Worm (Caenorhabditis elegans) whole organism, young adult: ENCODE measurements around the gene E02H1.5.

Source experiments
- B0019.2 ChIP-seq: fragments of 200-800 bp; sonication (Bioruptor generic); conservative IDR thresholded peaks from 2 replicates; pipeline ENCODE4 v1.3.6; 2022; ENCODE audit warnings: missing genetic modification reagents, missing genetic modification characterization, missing compliant biosample characterization
- B0261.1 ChIP-seq: sonication (generic microtip); optimal IDR thresholded peaks from 2 replicates; lab custom pipeline; 2016; ENCODE audit warnings: mild to moderate bottlenecking, missing genetic modification characterization, moderate library complexity, missing compliant biosample characterization
- C17E4.6 ChIP-seq: fragments of 200-800 bp; sonication (Bioruptor generic); IDR thresholded peaks from 2 replicates; pipeline ENCODE4 v1.3.6; 2022; ENCODE audit warnings: missing genetic modification reagents, missing genetic modification characterization, missing compliant biosample characterization
- F10E7.11 ChIP-seq: sonication (generic microtip); optimal IDR thresholded peaks from 2 replicates; lab custom pipeline; 2017; ENCODE audit warnings: mild to moderate bottlenecking, missing genetic modification characterization, moderate library complexity, missing compliant biosample characterization
- F37B4.10 ChIP-seq: fragments of 200-800 bp; sonication (Bioruptor generic); IDR thresholded peaks from 2 replicates; pipeline ENCODE4 v1.3.6; 2022; ENCODE audit warnings: missing genetic modification characterization, missing compliant biosample characterization
- K11D2.4 ChIP-seq: fragments of 200-800 bp; sonication (Bioruptor generic); IDR thresholded peaks from 2 replicates; pipeline ENCODE4 v1.3.6; 2022; ENCODE audit warnings: missing genetic modification reagents, missing genetic modification characterization, missing compliant biosample characterization
- Y67H2A.10 ChIP-seq: fragments of 200-800 bp; sonication (Bioruptor generic); conservative IDR thresholded peaks from 2 replicates; pipeline ENCODE4 v1.3.6; 2022; ENCODE audit warnings: missing genetic modification reagents, missing genetic modification characterization, missing compliant biosample characterization
- ZK185.1 ChIP-seq: sonication (generic microtip); optimal IDR thresholded peaks from 2 replicates; lab custom pipeline; 2016; ENCODE audit warnings: mild to moderate bottlenecking, missing genetic modification characterization, missing compliant biosample characterization; ENCODE audit not compliant: poor library complexity, severe bottlenecking
- ama-1 ChIP-seq, 3 experiments: fragments of 150-350 bp in 1 of 3; sonication (generic microtip) in 2 of 3; optimal IDR thresholded peaks; 2 replicates each; lab custom pipeline; 2014 to 2018; ENCODE audit warnings: missing biosample characterization in 2 of 3, missing genetic modification characterization in 2 of 3, missing genetic modification reagents in 2 of 3
- attf-5 ChIP-seq: fragments of 200-800 bp; sonication (Bioruptor generic); optimal IDR thresholded peaks from 2 replicates; lab custom pipeline; 2018; ENCODE audit warnings: mild to moderate bottlenecking, missing genetic modification characterization, missing compliant biosample characterization
- attf-6 ChIP-seq: fragments of 200-800 bp; sonication (Bioruptor generic); IDR thresholded peaks from 2 replicates; pipeline ENCODE4 v1.3.6; 2022; ENCODE audit warnings: missing genetic modification reagents, missing genetic modification characterization, missing compliant biosample characterization
- bed-2 ChIP-seq: fragments of 200-800 bp; sonication (Bioruptor generic); IDR thresholded peaks from 2 replicates; pipeline ENCODE4 v1.3.6; 2022; ENCODE audit warnings: missing genetic modification reagents, missing genetic modification characterization, missing compliant biosample characterization
- cebp-1 ChIP-seq, 2 experiments: fragments of 200-800 bp in 1 of 2; sonication (Bioruptor generic) in 1 of 2; sonication (generic microtip) in 1 of 2; IDR thresholded peaks in 1 of 2; optimal IDR thresholded peaks in 1 of 2; 2 replicates each; pipeline versions ENCODE4 v1.3.6 to Lab custom; 2017 to 2022; ENCODE audit warnings: missing compliant biosample characterization in 2 of 2, missing genetic modification characterization in 2 of 2, mild to moderate bottlenecking in 1 of 2, missing genetic modification reagents in 1 of 2, moderate library complexity in 1 of 2
- ceh-40 ChIP-seq: fragments of 200-800 bp; sonication (Bioruptor generic); IDR thresholded peaks from 2 replicates; pipeline ENCODE4 v1.3.6; 2022; ENCODE audit warnings: missing genetic modification characterization, missing compliant biosample characterization
- ceh-58 ChIP-seq: fragments of 200-800 bp; sonication (Bioruptor generic); IDR thresholded peaks from 2 replicates; pipeline ENCODE4 v1.3.6; 2022; ENCODE audit warnings: missing genetic modification characterization, missing compliant biosample characterization
- ceh-79 ChIP-seq: sonication (generic microtip); optimal IDR thresholded peaks from 2 replicates; lab custom pipeline; 2017; ENCODE audit warnings: mild to moderate bottlenecking, missing genetic modification characterization, missing compliant biosample characterization
- ceh-91 ChIP-seq: fragments of 200-800 bp; sonication (Bioruptor generic); IDR thresholded peaks from 2 replicates; pipeline ENCODE4 v1.3.6; 2022; ENCODE audit warnings: missing genetic modification reagents, missing genetic modification characterization, missing compliant biosample characterization
- efl-1 ChIP-seq: fragments of 150-350 bp; optimal IDR thresholded peaks from 2 replicates; lab custom pipeline; 2014; ENCODE audit warnings: missing biosample characterization, missing genetic modification reagents, missing genetic modification characterization
- ekl-4 ChIP-seq: fragments of 200-800 bp; sonication (Bioruptor generic); IDR thresholded peaks from 2 replicates; pipeline ENCODE4 v1.3.6; 2022; ENCODE audit warnings: missing genetic modification reagents, missing genetic modification characterization, missing compliant biosample characterization
- ets-4 ChIP-seq: fragments of 200-800 bp; sonication (Bioruptor generic); optimal IDR thresholded peaks from 2 replicates; lab custom pipeline; 2018; ENCODE audit warnings: mild to moderate bottlenecking, missing genetic modification characterization, missing compliant biosample characterization
- hmg-20 ChIP-seq: fragments of 200-800 bp; sonication (Bioruptor generic); IDR thresholded peaks from 2 replicates; pipeline ENCODE4 v1.3.6; 2022; ENCODE audit warnings: missing genetic modification reagents, missing genetic modification characterization, missing compliant biosample characterization
- hrde-1 ChIP-seq: sonication (generic microtip); optimal IDR thresholded peaks from 2 replicates; lab custom pipeline; 2016; ENCODE audit warnings: missing genetic modification characterization, mild to moderate bottlenecking, missing compliant biosample characterization, moderate library complexity, missing genotype, missing genetic modification reagents, borderline replicate concordance
- hsf-1 ChIP-seq: fragments of 200-800 bp; sonication (Bioruptor generic); IDR thresholded peaks from 2 replicates; pipeline ENCODE4 v1.3.6; 2022; ENCODE audit warnings: missing genetic modification reagents, missing genetic modification characterization, missing compliant biosample characterization
- let-607 ChIP-seq, 2 experiments: fragments of 200-800 bp in 1 of 2; sonication (Bioruptor generic) in 1 of 2; sonication (generic microtip) in 1 of 2; optimal IDR thresholded peaks; 2 replicates each; lab custom pipeline; 2016 to 2018; ENCODE audit warnings: mild to moderate bottlenecking in 2 of 2, missing compliant biosample characterization in 2 of 2, missing genetic modification characterization in 2 of 2, moderate library complexity in 2 of 2, missing genotype in 1 of 2
- lin-26 ChIP-seq: fragments of 200-800 bp; sonication (Bioruptor generic); IDR thresholded peaks from 2 replicates; pipeline ENCODE4 v1.3.6; 2022; ENCODE audit warnings: missing genetic modification reagents, missing genetic modification characterization, missing compliant biosample characterization
- lin-40 ChIP-seq: sonication (generic microtip); optimal IDR thresholded peaks from 2 replicates; lab custom pipeline; 2016; ENCODE audit warnings: missing genetic modification characterization, mild to moderate bottlenecking, missing compliant biosample characterization, missing genotype, missing genetic modification reagents
- lir-1 ChIP-seq: fragments of 200-800 bp; sonication (Bioruptor generic); conservative IDR thresholded peaks from 2 replicates; pipeline ENCODE4 v1.3.6; 2022; ENCODE audit warnings: missing genetic modification reagents, missing genetic modification characterization, missing compliant biosample characterization
- lsl-1 ChIP-seq: fragments of 200-800 bp; sonication (Bioruptor generic); optimal IDR thresholded peaks from 2 replicates; lab custom pipeline; 2018; ENCODE audit warnings: mild to moderate bottlenecking, missing genetic modification characterization, moderate library complexity, missing compliant biosample characterization
- lsy-27 ChIP-seq: sonication (generic microtip); optimal IDR thresholded peaks from 2 replicates; lab custom pipeline; 2017; ENCODE audit warnings: missing genetic modification characterization, mild to moderate bottlenecking, missing compliant biosample characterization, antibody characterized with exemption, missing genotype, borderline replicate concordance; ENCODE audit not compliant: insufficient read depth
- madf-10 ChIP-seq: sonication (generic microtip); optimal IDR thresholded peaks from 2 replicates; lab custom pipeline; 2016; ENCODE audit warnings: mild to moderate bottlenecking, missing genetic modification characterization, missing compliant biosample characterization
- madf-3 ChIP-seq: fragments of 200-800 bp; sonication (Bioruptor generic); IDR thresholded peaks from 2 replicates; pipeline ENCODE4 v1.3.6; 2022; ENCODE audit warnings: missing genetic modification reagents, missing genetic modification characterization, missing compliant biosample characterization
- madf-8 ChIP-seq: fragments of 200-800 bp; sonication (Bioruptor generic); conservative IDR thresholded peaks from 2 replicates; pipeline ENCODE4 v1.3.6; 2022; ENCODE audit warnings: missing genetic modification reagents, missing genetic modification characterization, missing compliant biosample characterization
- nhr-90 ChIP-seq: sonication (generic microtip); optimal IDR thresholded peaks from 2 replicates; lab custom pipeline; 2016; ENCODE audit warnings: missing genotype, mild to moderate bottlenecking, missing genetic modification characterization, missing compliant biosample characterization
- rec-8 ChIP-seq, 2 experiments: sonication (generic microtip); optimal IDR thresholded peaks; 2 replicates each; lab custom pipeline; 2016; ENCODE audit warnings: mild to moderate bottlenecking in 2 of 2, missing genetic modification characterization in 2 of 2, missing genetic modification reagents in 2 of 2, missing genotype in 2 of 2, missing biosample characterization in 1 of 2, missing compliant biosample characterization in 1 of 2, moderate library complexity in 1 of 2
- rpc-1 ChIP-seq, 2 experiments: fragments of 150-350 bp in 1 of 2; sonication (generic microtip) in 1 of 2; optimal IDR thresholded peaks; 2 replicates each; lab custom pipeline; 2014 to 2018; ENCODE audit warnings: missing biosample characterization in 1 of 2, missing genetic modification characterization in 1 of 2, missing genetic modification reagents in 1 of 2, missing genotype in 1 of 2
- ztf-25 ChIP-seq: fragments of 200-800 bp; sonication (Bioruptor generic); IDR thresholded peaks from 2 replicates; pipeline ENCODE4 v1.3.6; 2022; ENCODE audit warnings: missing genetic modification reagents, missing genetic modification characterization, missing compliant biosample characterization
- ztf-26 ChIP-seq: sonication (generic microtip); optimal IDR thresholded peaks from 2 replicates; lab custom pipeline; 2017; ENCODE audit warnings: missing genetic modification characterization, missing compliant biosample characterization
- ztf-28 ChIP-seq: fragments of 200-800 bp; sonication (Bioruptor generic); IDR thresholded peaks from 2 replicates; pipeline ENCODE4 v1.3.6; 2022; ENCODE audit warnings: missing genetic modification reagents, missing genetic modification characterization, missing compliant biosample characterization
- ztf-6 ChIP-seq: fragments of 200-800 bp; sonication (Bioruptor generic); IDR thresholded peaks from 2 replicates; pipeline ENCODE4 v1.3.6; 2022; ENCODE audit warnings: missing genetic modification reagents, missing genetic modification characterization, missing compliant biosample characterization

Gene E02H1.5

DNA sequence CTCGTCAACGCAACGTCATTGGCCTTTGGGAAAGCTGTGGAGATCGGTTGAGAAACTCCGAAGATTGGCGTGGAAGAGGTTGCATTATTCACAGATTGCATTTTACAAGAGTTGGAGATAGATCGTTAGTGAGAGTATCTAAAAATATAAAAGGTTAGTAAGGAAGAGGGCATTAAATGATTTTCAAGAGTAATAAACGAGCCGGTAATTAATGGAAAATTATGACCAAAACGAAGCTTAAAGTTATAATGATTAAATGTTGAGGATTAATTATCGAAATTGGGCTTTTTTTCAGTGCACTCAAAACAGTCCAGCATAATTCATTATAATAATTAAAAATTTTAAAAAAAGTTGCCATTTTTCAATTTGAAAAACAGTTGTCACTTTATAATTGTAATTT, 14.3 kb downstream of the E02H1.5 start, which contains the start of gene pap-2:
Gene pap-2, minus strand, starts transcription at position 101 of the 400 bp plus-strand sequence.
- TF ChIP-seq B0261.1 (tag; lab: Kevin White, UChicago) (no peak), C17E4.6 (GFP tag; lab: Robert Waterston, UW) (no peak), cebp-1 (GFP tag; IDR thresholded peaks at IDR 0.05; lab: Robert Waterston, UW) (no peak), cebp-1 (tag; optimal IDR thresholded peaks at IDR 0.05; lab: Kevin White, UChicago) (no peak), attf-5 (GFP tag; lab: Kevin White, UChicago) (no peak), ceh-40 (GFP tag; lab: Robert Waterston, UW) (no peak), lin-26 (GFP tag; lab: Robert Waterston, UW) (no peak), rpc-1 (optimal IDR thresholded peaks at IDR 0.05; lab: Kevin White, UChicago) (no peak), rpc-1 (tag; optimal IDR thresholded peaks at IDR 0.05; lab: Kevin White, UChicago) (no peak), ets-4 (GFP tag; lab: Kevin White, UChicago) (no peak), madf-8 (GFP tag; lab: Robert Waterston, UW) (no peak)

DNA sequence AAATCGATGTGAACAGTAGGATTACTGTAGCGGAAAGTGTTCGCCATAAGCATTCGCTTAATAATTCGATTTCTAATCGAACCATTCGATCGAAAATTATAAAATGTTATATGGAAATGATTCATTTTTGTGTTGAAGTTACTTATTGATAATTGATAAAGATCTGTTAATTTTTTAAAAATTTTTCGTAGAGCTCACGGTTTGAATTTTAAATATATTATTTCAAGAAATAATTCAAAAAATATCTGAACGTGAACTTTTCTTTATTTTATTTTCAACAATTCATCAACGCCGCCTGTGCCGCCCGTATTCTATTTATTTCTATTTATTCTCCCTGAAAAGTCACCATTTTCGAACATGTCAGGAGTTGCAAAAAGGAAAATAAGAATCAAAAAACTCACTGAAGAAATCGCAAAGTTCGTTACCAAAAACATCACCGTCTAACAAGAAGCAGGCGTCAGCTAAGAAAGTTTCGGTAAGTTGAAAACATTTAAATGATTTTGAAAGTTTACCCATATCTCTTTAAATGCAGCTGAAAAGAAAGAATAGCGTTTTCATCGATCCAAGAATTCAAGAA, 16.4 kb downstream of the E02H1.5 start, which contains the start of the genes T15H9.5 and T15H9.4:
Gene T15H9.5, minus strand, starts transcription at position 101 of the 577 bp plus-strand sequence.
Gene T15H9.4, plus strand, starts transcription at position 527 of the 577 bp plus-strand sequence.
- TF ChIP-seq ceh-91 (GFP tag; lab: Robert Waterston, UW) (no peak), hmg-20 (GFP tag; lab: Robert Waterston, UW) (no peak), K11D2.4 (no peak), nhr-90 (tag; lab: Kevin White, UChicago) (no peak)

DNA sequence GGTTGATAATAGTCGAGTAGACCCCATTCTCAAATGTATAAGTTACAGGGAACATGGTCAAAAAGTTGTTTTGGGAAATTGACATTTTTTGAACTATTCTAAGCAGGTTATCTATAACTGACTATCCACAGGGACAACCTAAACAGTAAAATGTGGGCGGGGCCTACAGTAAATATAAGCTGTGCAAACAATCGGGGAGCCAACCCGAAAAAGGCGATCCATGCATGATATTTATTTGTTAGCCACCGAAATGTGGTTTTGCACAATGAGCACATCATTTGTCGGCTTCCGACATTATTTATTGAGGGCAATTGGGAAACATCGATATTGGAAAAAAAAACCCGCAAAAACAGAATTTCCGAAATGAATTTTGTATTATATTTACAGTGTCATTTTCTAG, 19.7 kb downstream of the E02H1.5 start, which contains the start of gene hlh-6:
Gene hlh-6, minus strand, starts transcription at position 101 of the 400 bp plus-strand sequence.
- TF ChIP-seq ceh-79 (tag; lab: Kevin White, UChicago) (no peak), hrde-1 (no peak), lsy-27 (tag; lab: Kevin White, UChicago) (no peak), ztf-26 (tag; lab: Kevin White, UChicago) (no peak), B0019.2 (GFP tag; lab: Robert Waterston, UW) (no peak), ztf-25 (no peak), Y67H2A.10 (GFP tag; lab: Robert Waterston, UW) (no peak), ZK185.1 (tag; lab: Kevin White, UChicago) (no peak), ama-1 (optimal IDR thresholded peaks at IDR 0.05; lab: Kevin White, UChicago) (no peak), ama-1 (GFP tag; optimal IDR thresholded peaks at IDR 0.05; lab: Kevin White, UChicago) (no peak), attf-6 (GFP tag; lab: Robert Waterston, UW) (no peak), hsf-1 (GFP tag; lab: Robert Waterston, UW) (no peak), lir-1 (GFP tag; lab: Robert Waterston, UW) (no peak)
- TF ChIP-seq, all 124 proteins: peak for 0

DNA sequence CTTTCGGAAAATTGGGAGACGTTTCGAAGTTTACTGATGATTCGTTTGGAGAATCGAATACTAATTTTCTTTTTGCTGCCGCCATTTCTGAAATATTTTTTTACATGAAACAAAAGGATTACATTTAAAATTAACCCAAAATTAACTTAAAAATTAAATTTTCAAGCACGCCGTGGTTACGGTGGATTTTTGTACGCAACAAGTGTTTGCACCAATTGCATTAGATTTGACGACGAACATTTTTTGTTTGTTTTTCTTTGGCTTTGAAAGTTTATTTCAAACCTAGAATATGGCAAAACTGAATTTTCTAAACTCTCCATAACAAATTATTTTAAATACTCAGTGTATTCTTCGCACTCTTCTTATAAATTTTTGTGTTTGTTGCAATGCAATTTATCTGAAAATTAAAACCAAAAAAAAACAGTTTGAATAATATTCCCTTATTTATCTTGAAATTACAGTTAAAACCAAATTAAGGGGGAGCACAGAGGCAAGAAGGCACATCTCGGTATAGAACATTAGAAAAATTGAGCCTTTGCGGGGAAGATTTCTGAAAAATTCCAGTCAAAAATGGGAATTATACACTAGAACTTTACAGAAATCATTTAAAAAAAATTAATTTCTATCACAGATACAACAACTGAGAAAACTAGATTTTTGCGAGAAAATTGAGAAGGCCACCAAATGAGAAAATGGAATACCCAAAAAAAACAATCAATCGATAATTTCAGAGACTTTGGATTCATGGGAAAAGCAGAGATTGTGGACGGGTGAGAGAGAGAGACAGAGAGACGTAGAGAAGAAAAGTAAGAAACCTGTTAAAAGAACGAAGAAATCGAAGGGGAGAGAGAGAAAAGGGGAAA, 22.2 kb downstream of the E02H1.5 start, which contains the start of gene hal-3:
Gene hal-3, minus strand, starts transcription at position 87 of the 863 bp plus-strand sequence.
- no peak for TF ChIP-seq rec-8 (tag; optimal IDR thresholded peaks at IDR 0.05; lab: Kevin White, UChicago)
- TF ChIP-seq lin-40 (tag; lab: Kevin White, UChicago), result no peak
- no peak for TF ChIP-seq ceh-58 (GFP tag; lab: Robert Waterston, UW)
- TF ChIP-seq ekl-4, result no peak
- TF ChIP-seq F10E7.11, result peak; percentile 61
- no peak for TF ChIP-seq madf-10 (tag; lab: Kevin White, UChicago)
- no peak for TF ChIP-seq efl-1 (GFP tag; lab: Kevin White, UChicago)
- no peak for TF ChIP-seq ztf-6 (GFP tag; lab: Robert Waterston, UW)
- no peak for TF ChIP-seq K11D2.4
- no peak for TF ChIP-seq bed-2
- no peak for TF ChIP-seq ztf-28
- peak; percentile 60 for TF ChIP-seq lsl-1 (GFP tag; lab: Kevin White, UChicago)
- peak in 1 of 2 experiments; percentile 56 for TF ChIP-seq let-607 (tag; optimal IDR thresholded peaks at IDR 0.05; lab: Kevin White, UChicago)
- no peak for TF ChIP-seq F37B4.10 (GFP tag; lab: Robert Waterston, UW)
- TF ChIP-seq madf-3, result no peak
- TF ChIP-seq lsy-27 (tag; lab: Kevin White, UChicago), result no peak
